Fruit fly (Drosophila melanogaster) whole organism, embryonic: ENCODE measurements around the gene CG7378.

Experiments used
- Bgb ChIP-seq: fragments of 200-800 bp; sonication (Bioruptor generic); IDR thresholded peaks from 2 replicates; pipeline ENCODE4 v1.3.6; 2022; ENCODE audit warnings: missing biosample characterization, missing genetic modification characterization; ENCODE audit not compliant: partially characterized antibody
- CG10209 ChIP-seq: fragments of 200-800 bp; sonication (Bioruptor generic); optimal IDR thresholded peaks from 3 replicates; lab custom pipeline; 2017; ENCODE audit warnings: missing biosample characterization, mild to moderate bottlenecking, missing genetic modification characterization, missing genetic modification reagents
- CG1024 ChIP-seq: fragments of 200-800 bp; sonication (Bioruptor generic); IDR thresholded peaks from 2 replicates; pipeline ENCODE4 v1.3.6; 2022; ENCODE audit warnings: missing biosample characterization, missing genetic modification characterization
- CG10366 ChIP-seq: fragments of 200-800 bp; sonication (Bioruptor generic); IDR thresholded peaks from 2 replicates; pipeline ENCODE4 v1.3.6; 2022; ENCODE audit warnings: missing biosample characterization, missing genetic modification characterization
- CG10431 ChIP-seq: fragments of 200-800 bp; sonication (Bioruptor generic); optimal IDR thresholded peaks from 3 replicates; lab custom pipeline; 2018; ENCODE audit warnings: missing biosample characterization, mild to moderate bottlenecking, missing genetic modification characterization
- CG12299 ChIP-seq: fragments of 200-800 bp; sonication (Bioruptor generic); optimal IDR thresholded peaks from 2 replicates; lab custom pipeline; 2018; ENCODE audit warnings: missing biosample characterization, mild to moderate bottlenecking, missing genetic modification characterization
- CG1602 ChIP-seq: fragments of 200-800 bp; sonication (Bioruptor generic); optimal IDR thresholded peaks from 3 replicates; lab custom pipeline; 2016; ENCODE audit warnings: missing biosample characterization, missing genetic modification characterization
- CG16863 ChIP-seq: fragments of 200-800 bp; sonication (Bioruptor generic); optimal IDR thresholded peaks from 3 replicates; lab custom pipeline; 2016; ENCODE audit warnings: missing biosample characterization, missing genetic modification characterization
- CG1792 ChIP-seq: fragments of 200-800 bp; sonication (Bioruptor generic); optimal IDR thresholded peaks from 2 replicates; lab custom pipeline; 2016; ENCODE audit warnings: missing biosample characterization, missing genetic modification characterization
- CG18764 ChIP-seq: fragments of 200-800 bp; sonication (Bioruptor generic); optimal IDR thresholded peaks from 3 replicates; lab custom pipeline; 2016; ENCODE audit warnings: missing biosample characterization, missing genetic modification characterization
- CG2202 ChIP-seq: fragments of 200-800 bp; sonication (Bioruptor generic); optimal IDR thresholded peaks from 2 replicates; lab custom pipeline; 2018; ENCODE audit warnings: missing biosample characterization, mild to moderate bottlenecking, missing genetic modification characterization
- CG2678 ChIP-seq: fragments of 200-800 bp; sonication (Bioruptor generic); optimal IDR thresholded peaks from 3 replicates; lab custom pipeline; 2019; ENCODE audit warnings: missing biosample characterization, mild to moderate bottlenecking, missing genetic modification characterization, moderate library complexity
- CG31441 ChIP-seq: fragments of 200-800 bp; sonication (Bioruptor generic); IDR thresholded peaks from 2 replicates; pipeline ENCODE4 v1.3.6; 2022; ENCODE audit warnings: missing biosample characterization, missing genetic modification characterization
- CG32772 ChIP-seq: fragments of 200-800 bp; sonication (Bioruptor generic); IDR thresholded peaks from 2 replicates; pipeline ENCODE4 v1.3.6; 2022; ENCODE audit warnings: missing biosample characterization, missing genetic modification characterization
- CG3407 ChIP-seq: fragments of 200-800 bp; sonication (Bioruptor generic); optimal IDR thresholded peaks from 2 replicates; lab custom pipeline; 2018; ENCODE audit warnings: missing biosample characterization, mild to moderate bottlenecking, missing genetic modification characterization
- CG34224 ChIP-seq: fragments of 200-800 bp; sonication (Bioruptor generic); IDR thresholded peaks from 3 replicates; pipeline ENCODE4 v1.3.6; 2022; ENCODE audit warnings: missing biosample characterization, missing genetic modification characterization; ENCODE audit not compliant: partially characterized antibody
- CG4820 ChIP-seq: fragments of 200-800 bp; sonication (Bioruptor generic); optimal IDR thresholded peaks from 3 replicates; lab custom pipeline; 2016; ENCODE audit warnings: missing biosample characterization, missing genetic modification characterization
- CG5245 ChIP-seq: fragments of 200-800 bp; sonication (Bioruptor generic); optimal IDR thresholded peaks from 3 replicates; lab custom pipeline; 2016; ENCODE audit warnings: missing biosample characterization, missing genetic modification characterization
- CG6689 ChIP-seq: fragments of 200-800 bp; sonication (Bioruptor generic); IDR thresholded peaks from 2 replicates; pipeline ENCODE4 v1.3.6; 2022; ENCODE audit warnings: missing biosample characterization, missing genetic modification characterization
- CG6813 ChIP-seq: fragments of 200-800 bp; sonication (Bioruptor generic); optimal IDR thresholded peaks from 2 replicates; lab custom pipeline; 2017; ENCODE audit warnings: missing biosample characterization, missing genetic modification characterization, mild to moderate bottlenecking, moderate library complexity, missing genetic modification reagents
- CG7357 ChIP-seq: fragments of 200-800 bp; sonication (Bioruptor generic); IDR thresholded peaks from 3 replicates; pipeline ENCODE4 v1.3.6; 2022; ENCODE audit warnings: missing biosample characterization, missing genetic modification characterization
- CG7556 ChIP-seq: fragments of 200-800 bp; sonication (Bioruptor generic); optimal IDR thresholded peaks from 2 replicates; lab custom pipeline; 2017; ENCODE audit warnings: missing biosample characterization, mild to moderate bottlenecking, missing genetic modification characterization
- CG9609 ChIP-seq: fragments of 200-800 bp; sonication (Bioruptor generic); optimal IDR thresholded peaks from 3 replicates; lab custom pipeline; 2016; ENCODE audit warnings: missing biosample characterization, missing genetic modification characterization
- D19A ChIP-seq: fragments of 200-800 bp; optimal IDR thresholded peaks from 3 replicates; lab custom pipeline; 2019; ENCODE audit warnings: missing biosample characterization, mild to moderate bottlenecking, missing genetic modification characterization, moderate library complexity
- Dek ChIP-seq: fragments of 200-800 bp; sonication (Bioruptor generic); optimal IDR thresholded peaks from 3 replicates; lab custom pipeline; 2019; ENCODE audit warnings: missing biosample characterization, mild to moderate bottlenecking, missing genetic modification characterization, moderate library complexity
- Hr39 ChIP-seq: fragments of >200 bp; optimal IDR thresholded peaks from 2 replicates; lab custom pipeline; 2017
- Lhr ChIP-seq: fragments of 200-800 bp; sonication (Bioruptor generic); optimal IDR thresholded peaks from 3 replicates; lab custom pipeline; 2017; ENCODE audit warnings: mild to moderate bottlenecking, missing biosample characterization, missing genetic modification reagents, missing genetic modification characterization
- Med ChIP-seq: fragments of 200-800 bp; sonication (Bioruptor generic); peaks from one replicate; lab custom pipeline; 2016; ENCODE audit warnings: missing biosample characterization, missing genetic modification characterization, mild to moderate bottlenecking, inconsistent platforms, moderate library complexity
- Rx ChIP-seq: fragments of 200-800 bp; sonication (Bioruptor generic); IDR thresholded peaks from 2 replicates; pipeline ENCODE4 v1.3.6; 2022; ENCODE audit warnings: missing biosample characterization, missing genetic modification characterization
- ap ChIP-seq: fragments of 200-800 bp; sonication (Bioruptor generic); IDR thresholded peaks from 2 replicates; pipeline ENCODE4 v1.3.6; 2022; ENCODE audit warnings: missing biosample characterization, missing genetic modification characterization
- ase ChIP-seq: fragments of 200-800 bp; sonication (Bioruptor generic); IDR thresholded peaks from 3 replicates; pipeline ENCODE4 v1.3.6; 2022; ENCODE audit warnings: missing biosample characterization, missing genetic modification characterization
- bcd ChIP-seq: fragments of 200-800 bp; sonication (Bioruptor generic); optimal IDR thresholded peaks from 2 replicates; lab custom pipeline; 2017; ENCODE audit warnings: missing biosample characterization, mild to moderate bottlenecking, missing genetic modification characterization
- chif ChIP-seq, 2 experiments: fragments of 200-800 bp; sonication (Bioruptor generic); optimal IDR thresholded peaks; 3 replicates each; lab custom pipeline; 2016; ENCODE audit warnings: missing biosample characterization in 2 of 2, missing genetic modification characterization in 2 of 2
- crol ChIP-seq: fragments of 200-800 bp; sonication (Bioruptor generic); IDR thresholded peaks from 2 replicates; pipeline ENCODE4 v1.3.6; 2022; ENCODE audit warnings: missing biosample characterization, missing genetic modification characterization
- dmrt11E ChIP-seq: fragments of 200-800 bp; sonication (Bioruptor generic); optimal IDR thresholded peaks from 3 replicates; lab custom pipeline; 2018; ENCODE audit warnings: missing biosample characterization, mild to moderate bottlenecking, missing genetic modification characterization, moderate library complexity
- dpn ChIP-seq, 2 experiments: fragments of 200-800 bp; sonication (Bioruptor generic); optimal IDR thresholded peaks; 3 replicates each; lab custom pipeline; 2016; ENCODE audit warnings: missing biosample characterization in 2 of 2, missing genetic modification characterization in 2 of 2
- eve ChIP-seq, 2 experiments: fragments of >200 bp; optimal IDR thresholded peaks; 2 replicates each; lab custom pipeline; 2017; ENCODE audit warnings: missing biosample characterization in 2 of 2, missing genetic modification characterization in 2 of 2
- fd3F ChIP-seq: fragments of 200-800 bp; sonication (Bioruptor generic); optimal IDR thresholded peaks from 2 replicates; lab custom pipeline; 2018; ENCODE audit warnings: missing biosample characterization, mild to moderate bottlenecking, missing genetic modification characterization, moderate library complexity
- fd64A ChIP-seq: fragments of 200-800 bp; sonication (Bioruptor generic); optimal IDR thresholded peaks from 3 replicates; lab custom pipeline; 2018; ENCODE audit warnings: missing biosample characterization, mild to moderate bottlenecking, missing genetic modification characterization
- gem ChIP-seq: fragments of 200-800 bp; sonication (Bioruptor generic); optimal IDR thresholded peaks from 2 replicates; lab custom pipeline; 2019; ENCODE audit warnings: missing biosample characterization, mild to moderate bottlenecking, missing genetic modification characterization, moderate library complexity
- ham ChIP-seq: fragments of 200-800 bp; sonication (Bioruptor generic); IDR thresholded peaks from 2 replicates; pipeline ENCODE4 v1.3.6; 2022; ENCODE audit warnings: missing biosample characterization, missing genetic modification characterization
- jumu ChIP-seq: fragments of 200-800 bp; sonication (Bioruptor generic); optimal IDR thresholded peaks from 3 replicates; lab custom pipeline; 2016; ENCODE audit warnings: missing biosample characterization, missing genetic modification characterization
- lab ChIP-seq: fragments of 200-800 bp; sonication (Bioruptor generic); optimal IDR thresholded peaks from 3 replicates; lab custom pipeline; 2017; ENCODE audit warnings: missing biosample characterization, missing genetic modification characterization, mild to moderate bottlenecking, moderate library complexity, missing genetic modification reagents
- lmd ChIP-seq: fragments of 200-800 bp; sonication (Bioruptor generic); IDR thresholded peaks from 2 replicates; pipeline ENCODE4 v1.3.6; 2022; ENCODE audit warnings: missing biosample characterization, missing genetic modification characterization
- pb ChIP-seq: fragments of 200-800 bp; sonication (Bioruptor generic); optimal IDR thresholded peaks from 3 replicates; lab custom pipeline; 2016; ENCODE audit warnings: missing biosample characterization, missing genetic modification characterization
- ranshi ChIP-seq: fragments of 200-800 bp; sonication (Bioruptor generic); IDR thresholded peaks from 2 replicates; pipeline ENCODE4 v1.3.6; 2022; ENCODE audit warnings: missing biosample characterization, missing genetic modification characterization
- salm ChIP-seq: fragments of 200-800 bp; sonication (Bioruptor generic); optimal IDR thresholded peaks from 2 replicates; lab custom pipeline; 2018; ENCODE audit warnings: missing biosample characterization, mild to moderate bottlenecking, missing genetic modification characterization
- ssp ChIP-seq: fragments of 200-800 bp; sonication (Bioruptor generic); IDR thresholded peaks from 2 replicates; pipeline ENCODE4 v1.3.6; 2022; ENCODE audit warnings: missing biosample characterization, missing genetic modification characterization
- stc ChIP-seq: fragments of 200-800 bp; sonication (Bioruptor generic); IDR thresholded peaks from 2 replicates; pipeline ENCODE4 v1.3.6; 2022; ENCODE audit warnings: missing biosample characterization, missing genetic modification characterization
- usp ChIP-seq: fragments of >200 bp; optimal IDR thresholded peaks from 2 replicates; lab custom pipeline; 2017; ENCODE audit warnings: missing biosample characterization, missing genetic modification characterization

Gene CG7378

DNA sequence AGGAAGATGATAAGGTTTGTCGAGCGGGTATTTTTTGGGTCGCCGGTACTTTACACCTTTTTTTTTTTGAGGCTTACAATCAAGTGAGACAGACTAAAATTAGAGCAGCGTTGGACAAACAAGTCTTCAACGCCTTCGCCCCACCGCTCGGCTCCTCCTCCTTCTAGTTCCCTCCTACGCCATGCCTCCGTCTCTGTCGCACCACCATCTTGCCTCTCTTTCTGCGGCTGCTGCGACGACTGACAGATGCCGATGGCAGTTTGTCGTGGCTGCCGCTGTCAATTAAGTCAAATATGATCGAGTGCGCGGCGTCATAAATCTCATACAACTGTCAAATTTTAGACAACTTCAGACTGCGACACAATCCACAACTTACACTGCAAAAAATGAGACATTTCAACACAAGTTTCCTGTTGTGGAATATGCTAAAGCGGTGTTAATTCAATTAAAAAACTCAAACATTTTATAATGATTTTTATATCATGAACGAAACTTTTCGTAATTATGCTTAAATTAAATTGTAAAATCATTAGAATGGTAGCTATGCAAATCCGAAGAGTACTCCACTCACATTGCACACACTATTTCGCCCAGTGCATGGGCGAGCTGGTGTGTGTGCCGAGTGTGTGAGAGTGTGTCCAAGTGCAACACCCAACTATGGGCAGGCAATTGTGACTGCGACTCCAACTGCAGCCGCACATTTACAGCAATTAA lies 20.6 kb downstream of the CG7378 start (continued):
- peak; percentile 13 for TF ChIP-seq CG3407
- TF ChIP-seq Rx (GFP tag; lab: Robert Waterston, UW) = no peak
- peak; percentile 59 for TF ChIP-seq CG2678
- no peak for TF ChIP-seq fd64A (GFP tag; lab: Kevin White, UChicago)
- peak; percentile 16 to 34 for TF ChIP-seq dpn (GFP tag; optimal IDR thresholded peaks at IDR 0.05; lab: Kevin White, UChicago)
- TF ChIP-seq usp = no peak
- TF ChIP-seq bcd (GFP tag; lab: Kevin White, UChicago) = peak; percentile 18
- TF ChIP-seq ase (GFP tag; lab: Robert Waterston, UW) = 0 out of 3 replicates have a peak, but pooled peaks have one; percentile 22
- TF ChIP-seq dmrt11E = peak; percentile 60
- TF ChIP-seq CG5245 = peak; percentile 26
- TF ChIP-seq lmd = peak; percentile 51
- peak; percentile 37 for TF ChIP-seq CG10366 (GFP tag; lab: Robert Waterston, UW)
- peak; percentile 58 for TF ChIP-seq CG6689
- TF ChIP-seq CG6813 = peak; percentile 36
- TF ChIP-seq CG10209 (GFP tag; lab: Kevin White, UChicago) = peak; percentile 43
- TF ChIP-seq CG2202 = peak; percentile 24
- peak; percentile 73 for TF ChIP-seq gem (tag; lab: Kevin White, UChicago)
- TF ChIP-seq CG10431 (GFP tag; lab: Kevin White, UChicago) = no peak
- TF ChIP-seq ham (GFP tag; lab: Robert Waterston, UW) = no peak
- TF ChIP-seq Med = peak; percentile 86
- TF ChIP-seq CG12299 (tag; lab: Kevin White, UChicago) = no peak
- no peak for TF ChIP-seq Dek (tag; lab: Kevin White, UChicago)
- peak; percentile 30; the same call in 1 of the 3 replicates for TF ChIP-seq CG7357 (GFP tag; lab: Robert Waterston, UW)
- peak; percentile 11 for TF ChIP-seq lab (GFP tag; lab: Kevin White, UChicago)
- TF ChIP-seq crol (GFP tag; lab: Robert Waterston, UW) = peak; percentile 66
- no peak for TF ChIP-seq Lhr (GFP tag; lab: Kevin White, UChicago)
- TF ChIP-seq eve (GFP tag; optimal IDR thresholded peaks at IDR 0.05; lab: Kevin White, UChicago) = peak in 1 of 2 experiments; percentile 78
- 0 out of 2 replicates have a peak, but pooled peaks have one; percentile 31 for TF ChIP-seq ap (GFP tag; lab: Robert Waterston, UW)
- no peak for TF ChIP-seq CG9609 (GFP tag; lab: Kevin White, UChicago)
- peak; percentile 24 for TF ChIP-seq jumu (GFP tag; lab: Kevin White, UChicago)
- peak; percentile 16 for TF ChIP-seq pb (GFP tag; lab: Kevin White, UChicago)
- TF ChIP-seq CG16863 = peak; percentile 36
- TF ChIP-seq ranshi = peak; percentile 29; the same call in 1 of the 2 replicates
- TF ChIP-seq chif (GFP tag; optimal IDR thresholded peaks at IDR 0.05; lab: Kevin White, UChicago) = peak; percentile 44 to 52
- no peak for TF ChIP-seq CG1024
- TF ChIP-seq CG4820 (GFP tag; lab: Kevin White, UChicago) = peak; percentile 43
- TF ChIP-seq CG18764 (GFP tag; lab: Kevin White, UChicago) = peak; percentile 17
- TF ChIP-seq CG1792 (GFP tag; lab: Kevin White, UChicago) = no peak
- TF ChIP-seq D19A (tag; lab: Kevin White, UChicago) = peak; percentile 52
- TF ChIP-seq ssp = peak; percentile 28; the same call in 1 of the 2 replicates
- TF ChIP-seq salm (tag; lab: Kevin White, UChicago) = peak; percentile 49
- no peak for TF ChIP-seq Bgb (GFP tag; lab: Robert Waterston, UW)
- TF ChIP-seq Hr39 (lab: Kevin White, UChicago) = no peak
- 0 out of 2 replicates have a peak, but pooled peaks have one; percentile 14 for TF ChIP-seq CG32772 (GFP tag; lab: Robert Waterston, UW)
- peak; percentile 18 for TF ChIP-seq CG7556 (GFP tag; lab: Kevin White, UChicago)
- peak; percentile 42; the same call in 1 of the 2 replicates for TF ChIP-seq stc (GFP tag; lab: Robert Waterston, UW)
- TF ChIP-seq CG1602 = peak; percentile 7
- no peak for TF ChIP-seq fd3F (GFP tag; lab: Kevin White, UChicago)
- TF ChIP-seq CG34224 (GFP tag; lab: Robert Waterston, UW) = no peak
- peak; percentile 65; the same call in 1 of the 2 replicates for TF ChIP-seq CG31441 (GFP tag; lab: Robert Waterston, UW)
